Fruit fly (Drosophila melanogaster) whole organism, embryonic: Measurements from ENCODE around the gene rdo.

Experiments used
- ATbp ChIP-seq: fragments of 200-800 bp; sonication (Bioruptor generic); optimal IDR thresholded peaks from 2 replicates; lab custom pipeline; 2017; ENCODE audit warnings: missing biosample characterization, mild to moderate bottlenecking, missing genetic modification characterization, missing genetic modification reagents
- B-H2 ChIP-seq: fragments of 200-800 bp; sonication (Bioruptor generic); optimal IDR thresholded peaks from 2 replicates; lab custom pipeline; 2018; ENCODE audit warnings: missing biosample characterization, mild to moderate bottlenecking, missing genetic modification characterization
- CG11398 ChIP-seq: fragments of 200-800 bp; sonication (Bioruptor generic); optimal IDR thresholded peaks from 2 replicates; lab custom pipeline; 2016; ENCODE audit warnings: missing biosample characterization, missing genetic modification characterization
- CG13123 ChIP-seq: fragments of 200-800 bp; sonication (Bioruptor generic); optimal IDR thresholded peaks from 2 replicates; lab custom pipeline; 2016; ENCODE audit warnings: missing biosample characterization, missing genetic modification characterization
- CG14860 ChIP-seq: fragments of 200-800 bp; sonication (Bioruptor generic); IDR thresholded peaks from 3 replicates; pipeline ENCODE4 v1.3.6; 2022; ENCODE audit warnings: missing biosample characterization, missing genetic modification characterization; ENCODE audit not compliant: partially characterized antibody
- CG1832 ChIP-seq: fragments of 200-800 bp; sonication (Bioruptor generic); optimal IDR thresholded peaks from 2 replicates; lab custom pipeline; 2017; ENCODE audit warnings: missing biosample characterization, mild to moderate bottlenecking, missing genetic modification characterization, inconsistent platforms
- CG18599 ChIP-seq: fragments of 200-800 bp; sonication (Bioruptor generic); optimal IDR thresholded peaks from 3 replicates; lab custom pipeline; 2017; ENCODE audit warnings: missing biosample characterization, missing genetic modification characterization, mild to moderate bottlenecking, moderate library complexity, missing genetic modification reagents
- CG3065 ChIP-seq: fragments of 200-800 bp; sonication (Bioruptor generic); optimal IDR thresholded peaks from 2 replicates; lab custom pipeline; 2016; ENCODE audit warnings: missing biosample characterization, missing genetic modification characterization
- CG4730 ChIP-seq: fragments of 200-800 bp; sonication (Bioruptor generic); IDR thresholded peaks from 2 replicates; pipeline ENCODE4 v1.3.6; 2022; ENCODE audit warnings: missing biosample characterization, missing genetic modification characterization
- CHES-1-like ChIP-seq: fragments of 200-800 bp; sonication (Bioruptor generic); optimal IDR thresholded peaks from 2 replicates; lab custom pipeline; 2016; ENCODE audit warnings: missing biosample characterization, missing genetic modification characterization
- CoRest ChIP-seq: fragments of 200-800 bp; sonication (Bioruptor generic); optimal IDR thresholded peaks from 3 replicates; lab custom pipeline; 2018; ENCODE audit warnings: missing biosample characterization, mild to moderate bottlenecking, missing genetic modification characterization, moderate library complexity
- Doc2 ChIP-seq: fragments of 200-800 bp; sonication (Bioruptor generic); IDR thresholded peaks from 2 replicates; pipeline ENCODE4 v1.3.6; 2022; ENCODE audit warnings: missing biosample characterization, missing genetic modification characterization
- Gsc ChIP-seq: fragments of 200-800 bp; sonication (Bioruptor generic); IDR thresholded peaks from 2 replicates; pipeline ENCODE4 v1.3.6; 2022; ENCODE audit warnings: missing biosample characterization, missing genetic modification characterization
- MBD-R2 ChIP-seq: fragments of 200-800 bp; sonication (Bioruptor generic); IDR thresholded peaks from 2 replicates; pipeline ENCODE4 v1.3.6; 2022; ENCODE audit warnings: missing biosample characterization, missing genetic modification characterization
- Meics ChIP-seq: fragments of 200-800 bp; sonication (Bioruptor generic); optimal IDR thresholded peaks from 2 replicates; lab custom pipeline; 2017; ENCODE audit warnings: missing biosample characterization, mild to moderate bottlenecking, missing genetic modification characterization
- NFAT ChIP-seq: fragments of 200-800 bp; sonication (Bioruptor generic); IDR thresholded peaks from 2 replicates; pipeline ENCODE4 v1.3.6; 2022; ENCODE audit warnings: missing biosample characterization, missing genetic modification characterization
- NK7.1 ChIP-seq: fragments of 200-800 bp; sonication (Bioruptor generic); optimal IDR thresholded peaks from 3 replicates; lab custom pipeline; 2016; ENCODE audit warnings: missing biosample characterization, missing genetic modification characterization
- Side ChIP-seq: fragments of 200-800 bp; sonication (Bioruptor generic); optimal IDR thresholded peaks from 2 replicates; lab custom pipeline; 2016; ENCODE audit warnings: missing biosample characterization, missing genetic modification characterization
- YL-1 ChIP-seq: fragments of 200-800 bp; sonication (Bioruptor generic); optimal IDR thresholded peaks from 3 replicates; lab custom pipeline; 2017; ENCODE audit warnings: missing biosample characterization, mild to moderate bottlenecking, missing genetic modification characterization
- ara ChIP-seq: fragments of 200-800 bp; sonication (Bioruptor generic); IDR thresholded peaks from 2 replicates; pipeline ENCODE4 v1.3.6; 2022; ENCODE audit warnings: missing biosample characterization, missing genetic modification characterization
- dan ChIP-seq: fragments of 200-800 bp; sonication (Bioruptor generic); IDR thresholded peaks from 2 replicates; pipeline ENCODE4 v1.3.6; 2022; ENCODE audit warnings: missing biosample characterization, missing genetic modification characterization
- dysf ChIP-seq: fragments of 200-800 bp; sonication (Bioruptor generic); IDR thresholded peaks from 3 replicates; pipeline ENCODE4 v1.3.6; 2022; ENCODE audit warnings: missing biosample characterization, missing genetic modification characterization
- emc ChIP-seq: fragments of 200-800 bp; sonication (Bioruptor generic); optimal IDR thresholded peaks from 2 replicates; lab custom pipeline; 2016; ENCODE audit warnings: missing biosample characterization, missing genetic modification characterization
- eve ChIP-seq, 2 experiments: fragments of >200 bp; optimal IDR thresholded peaks; 2 replicates each; lab custom pipeline; 2017; ENCODE audit warnings: missing biosample characterization in 2 of 2, missing genetic modification characterization in 2 of 2
- ftz-f1 ChIP-seq: fragments of 200-800 bp; sonication (Bioruptor generic); optimal IDR thresholded peaks from 2 replicates; lab custom pipeline; 2016; ENCODE audit warnings: missing biosample characterization, missing genetic modification characterization
- gem ChIP-seq: fragments of 200-800 bp; sonication (Bioruptor generic); optimal IDR thresholded peaks from 2 replicates; lab custom pipeline; 2019; ENCODE audit warnings: missing biosample characterization, mild to moderate bottlenecking, missing genetic modification characterization, moderate library complexity
- gsb-n ChIP-seq: fragments of 200-800 bp; sonication (Bioruptor generic); optimal IDR thresholded peaks from 3 replicates; lab custom pipeline; 2018; ENCODE audit warnings: missing biosample characterization, mild to moderate bottlenecking, missing genetic modification characterization
- nom ChIP-seq: fragments of 200-800 bp; sonication (Bioruptor generic); optimal IDR thresholded peaks from 2 replicates; lab custom pipeline; 2017; ENCODE audit warnings: missing biosample characterization, missing genetic modification characterization, mild to moderate bottlenecking, moderate library complexity, missing genetic modification reagents
- prd ChIP-seq, 3 experiments: fragments of >200 bp in 2 of 3; fragments of 200-800 bp in 1 of 3; sonication (Bioruptor generic) in 1 of 3; optimal IDR thresholded peaks in 2 of 3; IDR thresholded peaks in 1 of 3; 2 replicates in 2 of 3; 3 replicates in 1 of 3; pipeline versions ENCODE4 v1.3.6 to Lab custom; 2017 to 2022; ENCODE audit warnings: missing biosample characterization in 1 of 3, missing genetic modification characterization in 1 of 3
- pzg ChIP-seq: fragments of 200-800 bp; sonication (Bioruptor generic); optimal IDR thresholded peaks from 3 replicates; lab custom pipeline; 2018; ENCODE audit warnings: missing biosample characterization, mild to moderate bottlenecking, missing genetic modification characterization, moderate library complexity
- salm ChIP-seq: fragments of 200-800 bp; sonication (Bioruptor generic); optimal IDR thresholded peaks from 2 replicates; lab custom pipeline; 2018; ENCODE audit warnings: missing biosample characterization, mild to moderate bottlenecking, missing genetic modification characterization
- sr ChIP-seq: fragments of 200-800 bp; sonication (Bioruptor generic); IDR thresholded peaks from 3 replicates; pipeline ENCODE4 v1.3.6; 2022; ENCODE audit warnings: missing biosample characterization, missing genetic modification characterization
- unpg ChIP-seq: fragments of 200-800 bp; sonication (Bioruptor generic); optimal IDR thresholded peaks from 3 replicates; lab custom pipeline; 2018; ENCODE audit warnings: missing biosample characterization, mild to moderate bottlenecking, missing genetic modification characterization, moderate library complexity
- yki ChIP-seq: fragments of >200 bp; optimal IDR thresholded peaks from 3 replicates; lab custom pipeline; 2018

The rdo gene

dm6 chr2L:18119643-18120042, 107.5 kb downstream of the rdo start, which contains the start of gene CG5758 (continued):
- peak; percentile 27 for TF ChIP-seq CoRest (tag; lab: Kevin White, UChicago)
- TF ChIP-seq unpg: peak; percentile 38
- peak; percentile 9 for TF ChIP-seq Meics (GFP tag; lab: Kevin White, UChicago)
- no peak for TF ChIP-seq prd (optimal IDR thresholded peaks at IDR 0.05; lab: Kevin White, UChicago)
- no peak for TF ChIP-seq prd (GFP tag; IDR thresholded peaks at IDR 0.05; lab: Robert Waterston, UW)
- no peak for TF ChIP-seq nom (GFP tag; lab: Kevin White, UChicago)
- TF ChIP-seq NK7.1 (GFP tag; lab: Kevin White, UChicago): no peak
- TF ChIP-seq CG4730 (GFP tag; lab: Robert Waterston, UW): no peak
- no peak for TF ChIP-seq CG1832 (GFP tag; lab: Kevin White, UChicago)
- TF ChIP-seq NFAT (GFP tag; lab: Robert Waterston, UW): 0 out of 2 replicates have a peak, but pooled peaks have one; percentile 10
- TF ChIP-seq CG14860 (GFP tag; lab: Robert Waterston, UW): no peak
- TF ChIP-seq B-H2 (GFP tag; lab: Kevin White, UChicago): peak; percentile 31
- no peak for TF ChIP-seq Gsc (GFP tag; lab: Robert Waterston, UW)
- TF ChIP-seq CG11398 (GFP tag; lab: Kevin White, UChicago): no peak
- no peak for TF ChIP-seq Doc2
- TF ChIP-seq Side (GFP tag; lab: Kevin White, UChicago): no peak
- TF ChIP-seq CG13123 (GFP tag; lab: Kevin White, UChicago): no peak
- TF ChIP-seq eve (GFP tag; optimal IDR thresholded peaks at IDR 0.05; lab: Kevin White, UChicago): no peak
- TF ChIP-seq MBD-R2 (GFP tag; lab: Robert Waterston, UW): no peak
- TF ChIP-seq gem (tag; lab: Kevin White, UChicago): peak; percentile 44
- no peak for TF ChIP-seq ATbp (GFP tag; lab: Kevin White, UChicago)
- TF ChIP-seq emc (GFP tag; lab: Kevin White, UChicago): no peak
- no peak for TF ChIP-seq sr (GFP tag; lab: Robert Waterston, UW)
- no peak for TF ChIP-seq yki (lab: Kevin White, UChicago)
- no peak for TF ChIP-seq dysf
- peak; percentile 58 for TF ChIP-seq CG18599 (GFP tag; lab: Kevin White, UChicago)
- peak; percentile 8 for TF ChIP-seq pzg
- TF ChIP-seq salm (tag; lab: Kevin White, UChicago): no peak
- peak; percentile 42 for TF ChIP-seq ftz-f1 (GFP tag; lab: Kevin White, UChicago)
- no peak for TF ChIP-seq CHES-1-like (GFP tag; lab: Kevin White, UChicago)
- TF ChIP-seq gsb-n (tag; lab: Kevin White, UChicago): no peak
- TF ChIP-seq YL-1 (GFP tag; lab: Kevin White, UChicago): no peak
- no peak for TF ChIP-seq ara
- no peak for TF ChIP-seq CG3065 (GFP tag; lab: Kevin White, UChicago)
- TF ChIP-seq dan: no peak
